Fruit fly (Drosophila melanogaster): ENCODE results near the gene sgg.
A peak's percentile ranks its signal among the peaks of the same experiment; 100 is the strongest.

sgg gene

DNA sequence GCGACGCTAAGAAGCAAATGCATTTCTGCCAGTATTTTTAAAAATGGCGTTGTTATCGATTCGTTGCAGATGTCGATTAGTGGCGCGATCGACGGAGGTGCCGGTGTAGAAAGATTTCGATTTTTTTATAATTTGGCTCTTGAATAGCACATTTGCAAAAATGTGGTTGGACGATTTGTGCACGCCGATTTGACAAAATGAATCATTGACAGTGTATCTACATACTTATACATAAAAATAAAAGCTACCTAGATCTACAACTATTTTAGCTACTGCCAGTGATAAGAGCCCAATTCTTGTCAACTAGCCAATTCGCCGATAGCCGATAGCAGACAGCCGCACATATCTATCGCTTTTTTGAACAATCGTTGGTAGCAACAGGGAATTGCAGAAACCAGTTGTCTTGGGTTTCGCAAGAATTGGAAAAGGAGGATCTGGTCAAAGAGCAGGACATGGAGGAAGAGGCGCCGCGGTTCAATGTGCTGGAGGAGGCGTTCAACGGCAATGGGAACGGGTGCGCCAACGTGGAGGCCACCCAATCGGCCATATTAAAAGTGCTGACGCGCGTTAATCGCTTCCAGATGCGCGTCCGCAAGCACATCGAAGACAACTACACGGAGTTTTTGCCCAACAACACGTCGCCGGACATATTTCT is 29.8 kb upstream of the sgg start, which contains the start of the genes Klp3A and Zw10 (continued):
- TF ChIP-seq CG33557 (GFP tag; optimal IDR thresholded peaks at IDR 0.05) (no peak), H2.0 (GFP tag; IDR thresholded peaks at IDR 0.05) (no peak), luna (GFP tag; optimal IDR thresholded peaks at IDR 0.05) (no peak), CG13424 (tag; optimal IDR thresholded peaks at IDR 0.05) (peak; percentile 23), CG9817 (tag; optimal IDR thresholded peaks at IDR 0.05) (no peak), CG8765 (GFP tag; IDR thresholded peaks at IDR 0.05) (no peak), CG30020 (tag; optimal IDR thresholded peaks at IDR 0.05) (no peak), CG30431 (GFP tag; optimal IDR thresholded peaks at IDR 0.05) (no peak), CG31441 (GFP tag; IDR thresholded peaks at IDR 0.05) (no peak), pita (GFP tag; optimal IDR thresholded peaks at IDR 0.05) (no peak), CG4617 (GFP tag; optimal IDR thresholded peaks at IDR 0.05; ENCODE audit: borderline replicate concordance) (no peak), CG7987 (GFP tag; optimal IDR thresholded peaks at IDR 0.05) (no peak), CG6689 (GFP tag; IDR thresholded peaks at IDR 0.05) (no peak), Mes4 (GFP tag; optimal IDR thresholded peaks at IDR 0.05) (no peak), vvl (GFP tag; IDR thresholded peaks at IDR 0.05) (no peak), CG7745 (tag; optimal IDR thresholded peaks at IDR 0.05) (no peak), CG10654 (GFP tag; optimal IDR thresholded peaks at IDR 0.05) (no peak), CG10565 (GFP tag; optimal IDR thresholded peaks at IDR 0.05) (no peak), sr (GFP tag; IDR thresholded peaks at IDR 0.05) (no peak), en (GFP tag; optimal IDR thresholded peaks at IDR 0.05) (no peak), CG8924 (tag; optimal IDR thresholded peaks at IDR 0.05) (no peak), disco-r (GFP tag; optimal IDR thresholded peaks at IDR 0.05) (no peak), CG17568 (GFP tag; optimal IDR thresholded peaks at IDR 0.05) (no peak), CG18262 (tag; optimal IDR thresholded peaks at IDR 0.05) (no peak), Stat92E (GFP tag; optimal IDR thresholded peaks at IDR 0.05) (no peak), so (GFP tag; IDR thresholded peaks at IDR 0.05) (no peak), inv (GFP tag; IDR thresholded peaks at IDR 0.05; ENCODE audit: partially characterized antibody) (peak; percentile 62), CG3838 (GFP tag; optimal IDR thresholded peaks at IDR 0.05) (no peak), CG6175 (GFP tag; IDR thresholded peaks at IDR 0.05) (no peak), Rx (GFP tag; IDR thresholded peaks at IDR 0.05) (no peak), unc-4 (GFP tag; IDR thresholded peaks at IDR 0.05; ENCODE audit: partially characterized antibody) (peak; percentile 61), CG13123 (GFP tag; optimal IDR thresholded peaks at IDR 0.05) (no peak), Med (GFP tag) (peak; percentile 85), pb (GFP tag; optimal IDR thresholded peaks at IDR 0.05) (no peak), CG15696 (tag; optimal IDR thresholded peaks at IDR 0.05) (no peak), lola (GFP tag; optimal IDR thresholded peaks at IDR 0.05) (no peak), Myb (GFP tag; optimal IDR thresholded peaks at IDR 0.05) (peak; percentile 78), CG12155 (GFP tag; optimal IDR thresholded peaks at IDR 0.05) (no peak), repo (GFP tag; optimal IDR thresholded peaks at IDR 0.05) (no peak), YL-1 (GFP tag; optimal IDR thresholded peaks at IDR 0.05) (no peak), CG32772 (GFP tag; IDR thresholded peaks at IDR 0.05) (no peak), Bgb (GFP tag; IDR thresholded peaks at IDR 0.05; ENCODE audit: partially characterized antibody) (peak; percentile 44; the same call in 1 of the 2 replicates), Lhr (GFP tag; optimal IDR thresholded peaks at IDR 0.05) (no peak), CG7963 (GFP tag; IDR thresholded peaks at IDR 0.05; ENCODE audit: partially characterized antibody) (peak; percentile 58; the same call in 1 of the 3 replicates), CG14014 (GFP tag; IDR thresholded peaks at IDR 0.05) (no peak), CG2889 (GFP tag; IDR thresholded peaks at IDR 0.05) (no peak), CG2202 (tag; optimal IDR thresholded peaks at IDR 0.05) (no peak), toy (GFP tag; IDR thresholded peaks at IDR 0.05) (no peak), tio (GFP tag; optimal IDR thresholded peaks at IDR 0.05) (no peak), gem (tag; optimal IDR thresholded peaks at IDR 0.05) (no peak)

Data from whole organism, embryonic.